Worm (Caenorhabditis elegans) whole organism, L4 larva: Measurements from ENCODE around the gene C31C9.7.

ENCODE experiments used
- F44E2.7 ChIP-seq: fragments of 200-800 bp; sonication (Bioruptor generic); IDR thresholded peaks from 2 replicates; pipeline ENCODE4 v2.1.2; 2022; ENCODE audit warnings: missing genetic modification characterization, missing compliant biosample characterization
- rbr-2 ChIP-seq: sonication (generic microtip); optimal IDR thresholded peaks from 2 replicates; lab custom pipeline; 2016; ENCODE audit warnings: missing genotype, missing genetic modification characterization, missing compliant biosample characterization

Gene C31C9.7

DNA sequence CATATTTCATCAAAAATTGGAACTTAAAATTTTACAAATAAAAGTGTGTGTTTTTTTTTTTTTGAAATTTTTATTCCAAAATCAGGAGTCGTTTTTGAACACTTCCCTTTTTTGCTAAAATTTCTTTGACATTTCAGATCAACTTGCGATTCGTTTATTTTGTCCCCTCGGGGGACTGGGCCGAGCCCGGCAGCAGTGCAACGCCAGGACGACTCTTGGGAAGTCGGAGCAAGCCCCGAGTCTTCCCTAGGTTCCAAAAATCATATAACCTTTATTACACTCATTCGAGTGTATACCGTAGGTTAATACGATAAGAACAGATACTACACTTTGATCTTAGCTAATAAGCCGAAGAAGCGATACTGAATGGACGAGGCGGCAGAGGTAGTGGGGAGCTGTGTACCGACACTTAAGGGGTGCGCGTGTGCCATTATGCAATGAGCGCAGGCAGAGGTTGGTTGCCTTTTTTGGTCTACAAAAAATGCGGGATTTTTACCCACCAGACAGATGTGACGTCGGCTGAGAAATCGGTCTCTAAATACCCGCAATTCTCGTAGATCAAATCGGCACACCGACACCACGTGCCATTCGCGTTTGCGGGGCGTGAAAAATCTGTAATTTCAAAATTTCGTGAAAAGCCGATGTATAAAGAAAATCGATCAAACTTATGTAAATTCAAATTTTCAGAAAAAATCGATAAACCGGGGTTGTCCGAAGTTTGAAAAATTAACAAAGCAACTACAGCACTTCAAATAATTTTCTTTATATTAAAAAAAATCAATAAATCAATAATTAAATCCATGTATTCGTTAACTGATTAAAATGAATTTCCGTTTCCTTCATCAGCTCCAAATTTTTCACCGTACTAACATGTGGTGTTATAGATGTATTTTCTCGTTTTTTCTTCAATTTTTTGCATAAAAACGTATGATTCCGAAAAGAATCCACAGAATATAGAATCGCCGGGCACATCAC lies 48.8 kb downstream of the C31C9.7 start (continued):
- TF ChIP-seq F44E2.7 (no peak), rbr-2 (tag; lab: Kevin White, UChicago) (no peak)
